Worm (Caenorhabditis elegans): ENCODE results near the gene K05F6.10.

The K05F6.10 gene

ce11 chrII:1616382-1616781 lies 40.5 kb upstream of the K05F6.10 start, which contains the start of gene fbxa-165:
Gene fbxa-165, minus strand, starts transcription at chrII:1616482.
- TF ChIP-seq unc-62 (GFP tag; optimal IDR thresholded peaks at IDR 0.05), result no peak
- no peak for TF ChIP-seq fos-1 (tag; optimal IDR thresholded peaks at IDR 0.05)
- TF ChIP-seq zag-1 (tag; optimal IDR thresholded peaks at IDR 0.05), result no peak
- no peak for TF ChIP-seq mdl-1 (tag; optimal IDR thresholded peaks at IDR 0.05)
- TF ChIP-seq hmg-11 (tag; optimal IDR thresholded peaks at IDR 0.05), result no peak
- no peak for TF ChIP-seq nfya-1 (tag; optimal IDR thresholded peaks at IDR 0.05; ENCODE audit: insufficient read depth)

ce11 chrII:1613972-1614371 lies 38.0 kb upstream of the K05F6.10 start, which contains the start of gene fbxa-164:
Gene fbxa-164, minus strand, starts transcription at chrII:1614072.
- TF ChIP-seq pha-4 (tag; optimal IDR thresholded peaks at IDR 0.05), result peak; percentile 11
- no peak for TF ChIP-seq aly-2 (tag; optimal IDR thresholded peaks at IDR 0.05)
- TF ChIP-seq nfya-1 (tag; optimal IDR thresholded peaks at IDR 0.05; ENCODE audit: insufficient read depth), result no peak
- peak; percentile 32 for TF ChIP-seq elt-2 (tag; optimal IDR thresholded peaks at IDR 0.05)
- TF ChIP-seq lsy-12 (tag; optimal IDR thresholded peaks at IDR 0.05), result no peak
- no peak for TF ChIP-seq nhr-67 (tag; optimal IDR thresholded peaks at IDR 0.05)
- TF ChIP-seq mml-1 (tag; optimal IDR thresholded peaks at IDR 0.05), result no peak
- no peak for TF ChIP-seq ztf-4 (tag; optimal IDR thresholded peaks at IDR 0.05)
- TF ChIP-seq lin-15B (tag; optimal IDR thresholded peaks at IDR 0.05), result no peak
- no peak for TF ChIP-seq tbx-2 (tag; optimal IDR thresholded peaks at IDR 0.05)
- no peak for TF ChIP-seq elt-3 (tag; optimal IDR thresholded peaks at IDR 0.05)

ce11 chrII:1610630-1611029 lies 34.7 kb upstream of the K05F6.10 start, which contains the start of gene fbxa-163:
Gene fbxa-163, minus strand, starts transcription at chrII:1610730.
- no peak for TF ChIP-seq jun-1 (tag; optimal IDR thresholded peaks at IDR 0.05)
- TF ChIP-seq elt-2 (tag; optimal IDR thresholded peaks at IDR 0.05), result peak; percentile 5

ce11 chrII:1608915-1609314 lies 33.0 kb upstream of the K05F6.10 start:
- TF ChIP-seq pqm-1 (tag; optimal IDR thresholded peaks at IDR 0.05), result peak; percentile 14
- TF ChIP-seq jun-1 (tag; optimal IDR thresholded peaks at IDR 0.05), result peak; percentile 6
- TF ChIP-seq elt-2 (tag; optimal IDR thresholded peaks at IDR 0.05), result peak; percentile 88
- peak; percentile 34 for TF ChIP-seq pha-4 (tag; optimal IDR thresholded peaks at IDR 0.05)
- TF ChIP-seq unc-39 (tag; optimal IDR thresholded peaks at IDR 0.05), result no peak

- TF ChIP-seq hmg-11 (tag; optimal IDR thresholded peaks at IDR 0.05) (no peak), daf-12 (tag; optimal IDR thresholded peaks at IDR 0.05) (no peak), zag-1 (tag; optimal IDR thresholded peaks at IDR 0.05) (no peak), mdl-1 (tag; optimal IDR thresholded peaks at IDR 0.05) (no peak), pha-4 (tag; optimal IDR thresholded peaks at IDR 0.05) (peak; percentile 67), nhr-28 (tag; optimal IDR thresholded peaks at IDR 0.05) (no peak), elt-3 (tag; optimal IDR thresholded peaks at IDR 0.05) (no peak), nhr-43 (tag; optimal IDR thresholded peaks at IDR 0.05; ENCODE audit: poor library complexity, severe bottlenecking) (no peak), lin-15B (tag; optimal IDR thresholded peaks at IDR 0.05) (no peak), elt-2 (tag; optimal IDR thresholded peaks at IDR 0.05) (peak; percentile 82), lin-39 (tag; optimal IDR thresholded peaks at IDR 0.05) (no peak), aly-2 (tag; optimal IDR thresholded peaks at IDR 0.05) (no peak), pqm-1 (tag; optimal IDR thresholded peaks at IDR 0.05) (peak; percentile 19), nhr-67 (tag; optimal IDR thresholded peaks at IDR 0.05) (no peak)
Measured at ce11 chrII:1607575-1607974, 31.6 kb upstream of the K05F6.10 start.

ce11 chrII:1606079-1606478 lies 30.1 kb upstream of the K05F6.10 start, which contains the start of gene bath-33:
Gene bath-33, minus strand, starts transcription at chrII:1606179.
- TF ChIP-seq nhr-76 (tag; optimal IDR thresholded peaks at IDR 0.05) (no peak), nhr-25 (tag; optimal IDR thresholded peaks at IDR 0.05) (no peak), ztf-4 (tag; optimal IDR thresholded peaks at IDR 0.05) (no peak), egl-5 (tag; optimal IDR thresholded peaks at IDR 0.05) (no peak), sea-2 (GFP tag; optimal IDR thresholded peaks at IDR 0.05) (no peak), ama-1 (optimal IDR thresholded peaks at IDR 0.05) (no peak), mdl-1 (tag; optimal IDR thresholded peaks at IDR 0.05) (no peak), zag-1 (tag; optimal IDR thresholded peaks at IDR 0.05) (no peak), ztf-11 (tag; optimal IDR thresholded peaks at IDR 0.05) (no peak), lin-15B (tag; optimal IDR thresholded peaks at IDR 0.05) (no peak), nhr-23 (tag; optimal IDR thresholded peaks at IDR 0.05) (no peak), pqm-1 (tag; optimal IDR thresholded peaks at IDR 0.05) (no peak), jun-1 (tag; optimal IDR thresholded peaks at IDR 0.05) (no peak), fkh-2 (tag; optimal IDR thresholded peaks at IDR 0.05) (no peak), lin-39 (tag; optimal IDR thresholded peaks at IDR 0.05) (no peak)

All from whole organism, L3 larva.